Fruit fly (Drosophila melanogaster) whole organism, embryonic: ENCODE data around the gene bys.

Source experiments
- BtbVII ChIP-seq: fragments of 200-800 bp; sonication (Bioruptor generic); optimal IDR thresholded peaks from 3 replicates; lab custom pipeline; 2017; ENCODE audit warnings: missing biosample characterization, mild to moderate bottlenecking, missing genetic modification characterization
- CG13775 ChIP-seq: fragments of 200-800 bp; sonication (Bioruptor generic); optimal IDR thresholded peaks from 3 replicates; lab custom pipeline; 2017; ENCODE audit warnings: missing biosample characterization, mild to moderate bottlenecking, missing genetic modification characterization
- CG14667 ChIP-seq: fragments of 200-800 bp; sonication (Bioruptor generic); IDR thresholded peaks from 2 replicates; pipeline ENCODE4 v1.3.6; 2022; ENCODE audit warnings: missing biosample characterization, missing genetic modification characterization
- CG15269 ChIP-seq: fragments of 200-800 bp; sonication (Bioruptor generic); optimal IDR thresholded peaks from 2 replicates; lab custom pipeline; 2018; ENCODE audit warnings: missing biosample characterization, mild to moderate bottlenecking, missing genetic modification characterization, moderate library complexity
- CG15601 ChIP-seq: fragments of 200-800 bp; sonication (Bioruptor generic); optimal IDR thresholded peaks from 3 replicates; lab custom pipeline; 2019; ENCODE audit warnings: missing biosample characterization, mild to moderate bottlenecking, missing genetic modification characterization, moderate library complexity
- CG18619 ChIP-seq: fragments of 200-800 bp; sonication (Bioruptor generic); optimal IDR thresholded peaks from 3 replicates; lab custom pipeline; 2017; ENCODE audit warnings: missing biosample characterization, mild to moderate bottlenecking, missing genetic modification characterization
- CG2129 ChIP-seq: fragments of 200-800 bp; sonication (Bioruptor generic); IDR thresholded peaks from 2 replicates; pipeline ENCODE4 v1.3.6; 2022; ENCODE audit warnings: missing biosample characterization, missing genetic modification characterization; ENCODE audit not compliant: partially characterized antibody
- CG30403 ChIP-seq: fragments of 200-800 bp; sonication (Bioruptor generic); optimal IDR thresholded peaks from 3 replicates; lab custom pipeline; 2016; ENCODE audit warnings: missing biosample characterization, missing genetic modification characterization
- CG31441 ChIP-seq: fragments of 200-800 bp; sonication (Bioruptor generic); IDR thresholded peaks from 2 replicates; pipeline ENCODE4 v1.3.6; 2022; ENCODE audit warnings: missing biosample characterization, missing genetic modification characterization
- CG3726 ChIP-seq: fragments of 200-800 bp; sonication (Bioruptor generic); IDR thresholded peaks from 3 replicates; pipeline ENCODE4, ENCODE4 v1.3.6; 2022; ENCODE audit warnings: missing biosample characterization, missing genetic modification characterization
- CG4282 ChIP-seq: fragments of 200-800 bp; sonication (Bioruptor generic); optimal IDR thresholded peaks from 2 replicates; lab custom pipeline; 2016; ENCODE audit warnings: missing biosample characterization, missing genetic modification characterization
- CG4730 ChIP-seq: fragments of 200-800 bp; sonication (Bioruptor generic); IDR thresholded peaks from 2 replicates; pipeline ENCODE4 v1.3.6; 2022; ENCODE audit warnings: missing biosample characterization, missing genetic modification characterization
- CG6791 ChIP-seq: fragments of 200-800 bp; sonication (Bioruptor generic); IDR thresholded peaks from 3 replicates; pipeline ENCODE4 v1.3.6; 2022; ENCODE audit warnings: missing biosample characterization, missing genetic modification characterization; ENCODE audit not compliant: partially characterized antibody
- CG6813 ChIP-seq: fragments of 200-800 bp; sonication (Bioruptor generic); optimal IDR thresholded peaks from 2 replicates; lab custom pipeline; 2017; ENCODE audit warnings: missing biosample characterization, missing genetic modification characterization, mild to moderate bottlenecking, moderate library complexity, missing genetic modification reagents
- CG9817 ChIP-seq: fragments of 200-800 bp; sonication (Bioruptor generic); optimal IDR thresholded peaks from 2 replicates; lab custom pipeline; 2018; ENCODE audit warnings: missing biosample characterization, mild to moderate bottlenecking, missing genetic modification characterization, moderate library complexity
- CG9932 ChIP-seq: fragments of 200-800 bp; sonication (Bioruptor generic); IDR thresholded peaks from 2 replicates; pipeline ENCODE4 v1.3.6; 2022; ENCODE audit warnings: missing biosample characterization, missing genetic modification characterization
- Dip2 ChIP-seq: fragments of 200-800 bp; sonication (Bioruptor generic); IDR thresholded peaks from 2 replicates; pipeline ENCODE4 v1.3.6; 2022; ENCODE audit warnings: missing biosample characterization, missing genetic modification characterization
- H15 ChIP-seq: fragments of 200-800 bp; sonication (Bioruptor generic); IDR thresholded peaks from 3 replicates; pipeline ENCODE4 v1.3.6; 2022; ENCODE audit warnings: missing biosample characterization, missing genetic modification characterization
- Hand ChIP-seq: fragments of 200-800 bp; sonication (Bioruptor generic); optimal IDR thresholded peaks from 2 replicates; lab custom pipeline; 2017; ENCODE audit warnings: mild to moderate bottlenecking, missing biosample characterization, missing genetic modification reagents, missing genetic modification characterization
- Hr3 ChIP-seq: fragments of 200-800 bp; sonication (Bioruptor generic); optimal IDR thresholded peaks from 3 replicates; lab custom pipeline; 2016; ENCODE audit warnings: missing biosample characterization, missing genetic modification characterization
- Rx ChIP-seq: fragments of 200-800 bp; sonication (Bioruptor generic); IDR thresholded peaks from 2 replicates; pipeline ENCODE4 v1.3.6; 2022; ENCODE audit warnings: missing biosample characterization, missing genetic modification characterization
- Scr ChIP-seq: fragments of 200-800 bp; sonication (Bioruptor generic); IDR thresholded peaks from 2 replicates; pipeline ENCODE4 v1.3.6; 2022; ENCODE audit warnings: missing biosample characterization, missing genetic modification characterization; ENCODE audit not compliant: partially characterized antibody
- Sry-β ChIP-seq: fragments of 200-800 bp; sonication (Bioruptor generic); optimal IDR thresholded peaks from 2 replicates; lab custom pipeline; 2018; ENCODE audit warnings: missing biosample characterization, mild to moderate bottlenecking, missing genetic modification characterization, moderate library complexity
- YL-1 ChIP-seq: fragments of 200-800 bp; sonication (Bioruptor generic); optimal IDR thresholded peaks from 3 replicates; lab custom pipeline; 2017; ENCODE audit warnings: missing biosample characterization, mild to moderate bottlenecking, missing genetic modification characterization
- amos ChIP-seq: fragments of 200-800 bp; sonication (Bioruptor generic); IDR thresholded peaks from 2 replicates; pipeline ENCODE4 v1.3.6; 2022; ENCODE audit warnings: missing biosample characterization, missing genetic modification characterization; ENCODE audit not compliant: partially characterized antibody
- az2 ChIP-seq: fragments of 200-800 bp; sonication (Bioruptor generic); optimal IDR thresholded peaks from 3 replicates; lab custom pipeline; 2016; ENCODE audit warnings: missing biosample characterization, missing genetic modification characterization
- br ChIP-seq: fragments of >200 bp; optimal IDR thresholded peaks from 2 replicates; lab custom pipeline; 2017
- cato ChIP-seq: fragments of 200-800 bp; sonication (Bioruptor generic); optimal IDR thresholded peaks from 2 replicates; lab custom pipeline; 2016; ENCODE audit warnings: missing biosample characterization, missing genetic modification characterization, borderline replicate concordance
- caup ChIP-seq: fragments of 200-800 bp; sonication (Bioruptor generic); optimal IDR thresholded peaks from 3 replicates; lab custom pipeline; 2017; ENCODE audit warnings: missing biosample characterization, mild to moderate bottlenecking, missing genetic modification characterization, moderate library complexity; ENCODE audit not compliant: severe bottlenecking
- chif ChIP-seq, 2 experiments: fragments of 200-800 bp; sonication (Bioruptor generic); optimal IDR thresholded peaks; 3 replicates each; lab custom pipeline; 2016; ENCODE audit warnings: missing biosample characterization in 2 of 2, missing genetic modification characterization in 2 of 2
- cwo ChIP-seq: fragments of 200-800 bp; sonication (Bioruptor generic); optimal IDR thresholded peaks from 3 replicates; lab custom pipeline; 2017; ENCODE audit warnings: missing biosample characterization, missing genetic modification characterization, mild to moderate bottlenecking, moderate library complexity, missing genetic modification reagents
- dan ChIP-seq: fragments of 200-800 bp; sonication (Bioruptor generic); IDR thresholded peaks from 2 replicates; pipeline ENCODE4 v1.3.6; 2022; ENCODE audit warnings: missing biosample characterization, missing genetic modification characterization
- dpn ChIP-seq, 2 experiments: fragments of 200-800 bp; sonication (Bioruptor generic); optimal IDR thresholded peaks; 3 replicates each; lab custom pipeline; 2016; ENCODE audit warnings: missing biosample characterization in 2 of 2, missing genetic modification characterization in 2 of 2
- dysf ChIP-seq: fragments of 200-800 bp; sonication (Bioruptor generic); IDR thresholded peaks from 3 replicates; pipeline ENCODE4 v1.3.6; 2022; ENCODE audit warnings: missing biosample characterization, missing genetic modification characterization
- gcm ChIP-seq: fragments of 200-800 bp; sonication (Bioruptor generic); optimal IDR thresholded peaks from 2 replicates; lab custom pipeline; 2019; ENCODE audit warnings: missing biosample characterization, mild to moderate bottlenecking, missing genetic modification characterization, moderate library complexity
- ham ChIP-seq: fragments of 200-800 bp; sonication (Bioruptor generic); IDR thresholded peaks from 2 replicates; pipeline ENCODE4 v1.3.6; 2022; ENCODE audit warnings: missing biosample characterization, missing genetic modification characterization
- hkb ChIP-seq, 2 experiments: fragments of 200-800 bp in 1 of 2; fragments of >200 bp in 1 of 2; sonication (Bioruptor generic) in 1 of 2; IDR thresholded peaks in 1 of 2; optimal IDR thresholded peaks in 1 of 2; 2 replicates each; pipeline versions ENCODE4 v1.3.6 to Lab custom; 2017 to 2022; ENCODE audit warnings: missing biosample characterization in 1 of 2, missing genetic modification characterization in 1 of 2
- ranshi ChIP-seq: fragments of 200-800 bp; sonication (Bioruptor generic); IDR thresholded peaks from 2 replicates; pipeline ENCODE4 v1.3.6; 2022; ENCODE audit warnings: missing biosample characterization, missing genetic modification characterization
- repo ChIP-seq: fragments of 200-800 bp; sonication (Bioruptor generic); optimal IDR thresholded peaks from 2 replicates; lab custom pipeline; 2016; ENCODE audit warnings: missing biosample characterization, missing genetic modification characterization
- ro ChIP-seq: fragments of 200-800 bp; sonication (Bioruptor generic); IDR thresholded peaks from 2 replicates; pipeline ENCODE4 v1.3.6; 2022; ENCODE audit warnings: missing biosample characterization, missing genetic modification characterization
- row ChIP-seq: fragments of 200-800 bp; sonication (Bioruptor generic); IDR thresholded peaks from 3 replicates; pipeline ENCODE4 v1.3.6; 2022; ENCODE audit warnings: missing biosample characterization, missing genetic modification characterization
- schlank ChIP-seq: fragments of 200-800 bp; sonication (Bioruptor generic); optimal IDR thresholded peaks from 2 replicates; lab custom pipeline; 2018; ENCODE audit warnings: missing biosample characterization, mild to moderate bottlenecking, missing genetic modification characterization
- tin ChIP-seq: fragments of 200-800 bp; sonication (Bioruptor generic); optimal IDR thresholded peaks from 3 replicates; lab custom pipeline; 2016; ENCODE audit warnings: missing biosample characterization, missing genetic modification characterization
- tio ChIP-seq: fragments of 200-800 bp; sonication (Bioruptor generic); optimal IDR thresholded peaks from 2 replicates; lab custom pipeline; 2017; ENCODE audit warnings: missing biosample characterization, missing genetic modification characterization, inconsistent platforms
- unc-4 ChIP-seq: fragments of 200-800 bp; sonication (Bioruptor generic); IDR thresholded peaks from 2 replicates; pipeline ENCODE4 v1.3.6; 2022; ENCODE audit warnings: missing biosample characterization, missing genetic modification characterization; ENCODE audit not compliant: partially characterized antibody
- vvl ChIP-seq: fragments of 200-800 bp; sonication (Bioruptor generic); IDR thresholded peaks from 2 replicates; pipeline ENCODE4 v1.3.6; 2022; ENCODE audit warnings: missing biosample characterization, missing genetic modification characterization
- wek ChIP-seq: fragments of 200-800 bp; sonication (Bioruptor generic); optimal IDR thresholded peaks from 3 replicates; lab custom pipeline; 2018; ENCODE audit warnings: missing biosample characterization, mild to moderate bottlenecking, missing genetic modification characterization, moderate library complexity
- zfh2 ChIP-seq: fragments of 200-800 bp; sonication (Bioruptor generic); optimal IDR thresholded peaks from 2 replicates; lab custom pipeline; 2016; ENCODE audit warnings: missing biosample characterization, missing genetic modification characterization

The bys gene

dm6 chrX:7893411-7894122 lies 8.1 kb upstream of the bys start, which contains the start of the genes CG45089, ND-MNLL and p115 (continued):
- TF ChIP-seq unc-4, result peak; percentile 65; the same call in 1 of the 2 replicates
- TF ChIP-seq amos (GFP tag; lab: Robert Waterston, UW), result peak; percentile 57
- TF ChIP-seq CG13775 (GFP tag; lab: Kevin White, UChicago), result peak; percentile 65
- TF ChIP-seq cato (GFP tag; lab: Kevin White, UChicago), result peak; percentile 26
- TF ChIP-seq Sry-β (GFP tag; lab: Kevin White, UChicago), result peak; percentile 89
- TF ChIP-seq zfh2 (GFP tag; lab: Kevin White, UChicago), result peak; percentile 48
- peak; percentile 63 for TF ChIP-seq CG15601
- TF ChIP-seq CG9932 (GFP tag; lab: Robert Waterston, UW), result peak; percentile 84
- peak; percentile 32 for TF ChIP-seq CG2129 (GFP tag; lab: Robert Waterston, UW)
- TF ChIP-seq hkb (optimal IDR thresholded peaks at IDR 0.05; lab: Kevin White, UChicago), result no peak
- TF ChIP-seq hkb (GFP tag; IDR thresholded peaks at IDR 0.05; lab: Robert Waterston, UW), result peak; percentile 49
- peak; percentile 69 for TF ChIP-seq Hr3
- TF ChIP-seq BtbVII (GFP tag; lab: Kevin White, UChicago), result no peak
- peak; percentile 19 for TF ChIP-seq tio (GFP tag; lab: Kevin White, UChicago)
- no peak for TF ChIP-seq wek (GFP tag; lab: Kevin White, UChicago)
- no peak for TF ChIP-seq repo (GFP tag; lab: Kevin White, UChicago)
- no peak for TF ChIP-seq Hand (GFP tag; lab: Kevin White, UChicago)
- no peak for TF ChIP-seq ro
- TF ChIP-seq gcm (GFP tag; lab: Kevin White, UChicago), result peak; percentile 46
- TF ChIP-seq tin (GFP tag; lab: Kevin White, UChicago), result peak; percentile 57
- no peak for TF ChIP-seq ranshi
- peak in 1 of 2 experiments; percentile 31 for TF ChIP-seq chif (GFP tag; optimal IDR thresholded peaks at IDR 0.05; lab: Kevin White, UChicago)
- TF ChIP-seq YL-1 (GFP tag; lab: Kevin White, UChicago), result peak; percentile 85
- peak; percentile 62 for TF ChIP-seq CG15269
- TF ChIP-seq row (GFP tag; lab: Robert Waterston, UW), result peak; percentile 86
- TF ChIP-seq Dip2 (GFP tag; lab: Robert Waterston, UW), result no peak
- TF ChIP-seq CG3726 (GFP tag; lab: Robert Waterston, UW), result no peak
- TF ChIP-seq Scr (GFP tag; lab: Robert Waterston, UW), result peak; percentile 72
- peak; percentile 62 for TF ChIP-seq CG9817 (tag; lab: Kevin White, UChicago)
- no peak for TF ChIP-seq CG4730 (GFP tag; lab: Robert Waterston, UW)
- TF ChIP-seq CG31441, result peak; percentile 64
- no peak for TF ChIP-seq dan
- peak; percentile 11 to 68 for TF ChIP-seq dpn (GFP tag; optimal IDR thresholded peaks at IDR 0.05; lab: Kevin White, UChicago)
- 0 out of 2 replicates have a peak, but pooled peaks have one; percentile 3 for TF ChIP-seq Rx (GFP tag; lab: Robert Waterston, UW)
- TF ChIP-seq br (lab: Kevin White, UChicago), result no peak
- no peak for TF ChIP-seq CG6791 (GFP tag; lab: Robert Waterston, UW)
- peak; percentile 46 for TF ChIP-seq caup
- TF ChIP-seq CG14667, result peak; percentile 25; the same call in 1 of the 2 replicates
- TF ChIP-seq vvl (GFP tag; lab: Robert Waterston, UW), result peak; percentile 70
- no peak for TF ChIP-seq CG6813 (GFP tag; lab: Kevin White, UChicago)
- TF ChIP-seq az2 (GFP tag; lab: Kevin White, UChicago), result peak; percentile 55
- TF ChIP-seq cwo (GFP tag; lab: Kevin White, UChicago), result no peak
- peak; percentile 50; the same call in 1 of the 3 replicates for TF ChIP-seq dysf
- TF ChIP-seq ham (GFP tag; lab: Robert Waterston, UW), result no peak
- TF ChIP-seq CG18619 (GFP tag; lab: Kevin White, UChicago), result peak; percentile 17
- TF ChIP-seq schlank (tag; lab: Kevin White, UChicago), result no peak
- no peak for TF ChIP-seq CG4282 (GFP tag; lab: Kevin White, UChicago)
- peak; percentile 75 for TF ChIP-seq CG30403 (GFP tag; lab: Kevin White, UChicago)
- 0 out of 3 replicates have a peak, but pooled peaks have one; percentile 14 for TF ChIP-seq H15 (GFP tag; lab: Robert Waterston, UW)
